Worm (Caenorhabditis elegans): ENCODE data around the gene lit-1.

Gene lit-1

DNA sequence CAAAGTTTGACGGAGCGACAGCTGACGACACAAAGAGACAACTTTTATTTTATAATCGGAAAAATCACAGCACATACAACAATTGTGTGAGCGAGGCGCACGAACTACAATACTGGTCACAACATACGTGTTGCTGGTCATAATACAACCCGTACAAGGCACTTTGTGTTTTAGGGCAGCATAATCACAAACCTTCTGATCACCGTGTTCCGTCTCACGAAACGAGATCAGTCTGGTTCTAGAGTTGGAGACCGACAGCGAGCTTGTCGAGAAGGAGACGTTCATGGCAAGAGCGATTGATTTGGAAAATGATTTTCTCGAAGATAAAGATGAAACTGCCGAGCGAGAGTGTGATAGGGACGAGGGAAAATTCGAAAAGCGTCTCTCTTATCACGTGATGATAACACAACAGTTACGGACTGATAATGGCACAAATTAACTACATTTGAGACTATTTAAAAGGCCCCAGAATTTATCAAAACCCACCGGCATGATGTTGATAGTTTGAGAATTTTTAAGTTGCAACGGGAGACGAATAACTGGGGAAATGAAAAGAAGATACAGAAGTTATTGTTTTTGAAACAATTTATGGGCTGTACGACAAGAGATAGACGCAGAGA, 65.0 kb downstream of the lit-1 start (continued):
- no peak for TF ChIP-seq rec-8 (tag; optimal IDR thresholded peaks at IDR 0.05)
- 0 out of 2 replicates have a peak, but pooled peaks have one; percentile 24 for TF ChIP-seq Y95B8A.8 (GFP tag; IDR thresholded peaks at IDR 0.05)
- no peak for TF ChIP-seq F33H1.4 (GFP tag; IDR thresholded peaks at IDR 0.05)
- TF ChIP-seq ets-4 (GFP tag; optimal IDR thresholded peaks at IDR 0.05), result no peak
- no peak for TF ChIP-seq nhr-27 (tag; optimal IDR thresholded peaks at IDR 0.05)
- TF ChIP-seq ama-1 (optimal IDR thresholded peaks at IDR 0.05), result peak; percentile 48
- no peak for TF ChIP-seq ama-1 (GFP tag; optimal IDR thresholded peaks at IDR 0.05)
- TF ChIP-seq F57C9.4 (tag; optimal IDR thresholded peaks at IDR 0.05), result no peak
- TF ChIP-seq cebp-2 (GFP tag; IDR thresholded peaks at IDR 0.05), result no peak
- no peak for TF ChIP-seq athp-1 (tag; optimal IDR thresholded peaks at IDR 0.05)
- TF ChIP-seq madf-6 (GFP tag; IDR thresholded peaks at IDR 0.05), result no peak
- TF ChIP-seq sptf-2 (GFP tag; optimal IDR thresholded peaks at IDR 0.05), result no peak
- TF ChIP-seq ceh-27 (GFP tag; optimal IDR thresholded peaks at IDR 0.05), result no peak
- TF ChIP-seq snpc-1.1 (tag; optimal IDR thresholded peaks at IDR 0.05; ENCODE audit: insufficient read depth), result no peak
- no peak for TF ChIP-seq cebp-1 (GFP tag; IDR thresholded peaks at IDR 0.05)
- TF ChIP-seq cebp-1 (tag; optimal IDR thresholded peaks at IDR 0.05), result peak; percentile 31
- no peak for TF ChIP-seq Y53F4B.3 (GFP tag; IDR thresholded peaks at IDR 0.05)
- TF ChIP-seq snpc-4 (GFP tag; optimal IDR thresholded peaks at IDR 0.05), result no peak
- peak in 1 of 4 experiments; percentile 37 for TF ChIP-seq snpc-4 (tag; optimal IDR thresholded peaks at IDR 0.05)
- TF ChIP-seq ztf-25 (GFP tag; IDR thresholded peaks at IDR 0.05), result no peak
- no peak for TF ChIP-seq chd-7 (tag; optimal IDR thresholded peaks at IDR 0.05)
- no peak for TF ChIP-seq ccch-3 (GFP tag; optimal IDR thresholded peaks at IDR 0.05)
- TF ChIP-seq zfh-2 (GFP tag; conservative IDR thresholded peaks at IDR 0.05), result no peak

- TF ChIP-seq rcor-1 (GFP tag; IDR thresholded peaks at IDR 0.05) (no peak), Y56A3A.18 (GFP tag; IDR thresholded peaks at IDR 0.05) (0 out of 2 replicates have a peak, but pooled peaks have one; percentile 18), ceh-27 (GFP tag; optimal IDR thresholded peaks at IDR 0.05) (no peak), pbrm-1 (GFP tag; IDR thresholded peaks at IDR 0.05) (no peak), aptf-2 (GFP tag; conservative IDR thresholded peaks at IDR 0.05) (no peak), ceh-79 (tag; optimal IDR thresholded peaks at IDR 0.05) (no peak), bed-2 (GFP tag; IDR thresholded peaks at IDR 0.05) (no peak), F39B2.1 (GFP tag; IDR thresholded peaks at IDR 0.05) (no peak), mxl-1 (tag; optimal IDR thresholded peaks at IDR 0.05) (no peak), F37B4.10 (GFP tag; IDR thresholded peaks at IDR 0.05) (no peak), ztf-26 (tag; optimal IDR thresholded peaks at IDR 0.05) (no peak), die-1 (tag; optimal IDR thresholded peaks at IDR 0.05) (no peak), F57C9.4 (tag; optimal IDR thresholded peaks at IDR 0.05) (no peak), attf-3 (GFP tag; conservative IDR thresholded peaks at IDR 0.05) (no peak), F22D6.2 (tag; optimal IDR thresholded peaks at IDR 0.05) (no peak), cebp-2 (GFP tag; IDR thresholded peaks at IDR 0.05) (no peak), zfh-2 (GFP tag; conservative IDR thresholded peaks at IDR 0.05) (no peak), lsy-27 (tag; optimal IDR thresholded peaks at IDR 0.05; ENCODE audit: borderline replicate concordance, insufficient read depth) (no peak), atf-7 (tag; optimal IDR thresholded peaks at IDR 0.05) (no peak), ztf-25 (GFP tag; IDR thresholded peaks at IDR 0.05) (no peak), gei-17 (GFP tag; optimal IDR thresholded peaks at IDR 0.05) (no peak), F57A8.1 (GFP tag; optimal IDR thresholded peaks at IDR 0.05) (no peak), sdz-38 (tag; optimal IDR thresholded peaks at IDR 0.05) (no peak), dpff-1 (tag; optimal IDR thresholded peaks at IDR 0.05) (no peak), ets-4 (GFP tag; optimal IDR thresholded peaks at IDR 0.05) (no peak), nhr-120 (GFP tag; IDR thresholded peaks at IDR 0.05) (no peak), ceh-91 (GFP tag; IDR thresholded peaks at IDR 0.05) (0 out of 2 replicates have a peak, but pooled peaks have one; percentile 23), T26A5.8 (tag; optimal IDR thresholded peaks at IDR 0.05) (no peak), F23B12.7 (tag; optimal IDR thresholded peaks at IDR 0.05; ENCODE audit: insufficient read depth) (no peak), Y79H2A.3 (GFP tag; conservative IDR thresholded peaks at IDR 0.05) (no peak)
Observed at ce11 chrIII:13768074-13768662, 66.4 kb downstream of the lit-1 start, which contains the start of gene rml-1. Gene rml-1, minus strand, starts transcription at chrIII:13768092.
